Worm (Caenorhabditis elegans) whole organism, L2 larva: ENCODE results near the gene frpr-8.

Source experiments
- alr-1 ChIP-seq: fragments of 150-350 bp; optimal IDR thresholded peaks from 2 replicates; lab custom pipeline; 2014; ENCODE audit warnings: missing biosample characterization, missing genetic modification characterization
- lin-39 ChIP-seq: fragments of 150-350 bp; optimal IDR thresholded peaks from 2 replicates; lab custom pipeline; 2014; ENCODE audit warnings: missing biosample characterization, missing genetic modification reagents, missing genetic modification characterization
- mdl-1 ChIP-seq, 2 experiments: fragments of 150-350 bp in 1 of 2; sonication (generic microtip) in 1 of 2; optimal IDR thresholded peaks; 2 replicates each; lab custom pipeline; 2017; ENCODE audit warnings: missing biosample characterization in 2 of 2, missing genetic modification characterization in 2 of 2
- nhr-11 ChIP-seq: fragments of 150-350 bp; optimal IDR thresholded peaks from 2 replicates; lab custom pipeline; 2014; ENCODE audit warnings: missing biosample characterization, missing genetic modification characterization
- unc-39 ChIP-seq: fragments of 150-350 bp; optimal IDR thresholded peaks from 2 replicates; lab custom pipeline; 2014; ENCODE audit warnings: missing biosample characterization, missing genetic modification characterization

DNA sequence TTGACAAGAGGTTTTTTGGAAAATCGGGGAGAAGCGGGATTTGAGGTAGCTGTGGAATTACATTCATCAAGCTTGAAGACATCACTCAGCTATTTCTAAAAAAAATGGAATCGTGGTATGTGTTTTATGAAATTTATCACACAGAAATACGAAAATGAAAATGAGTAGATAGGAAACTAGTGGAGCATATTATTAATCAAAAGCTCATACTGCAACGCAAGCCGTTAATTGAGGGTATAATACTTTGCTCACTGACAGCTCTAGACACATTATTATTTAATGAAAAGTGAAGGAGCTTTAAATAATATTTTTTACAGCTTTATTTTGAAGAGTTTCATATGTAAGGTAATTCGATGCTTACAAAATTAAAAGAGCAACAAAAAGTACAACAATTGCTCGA is 45.3 kb downstream of the frpr-8 start, which contains the start of gene M02D8.7:
- TF ChIP-seq nhr-11 (tag; lab: Kevin White, UChicago) (no peak), mdl-1 (tag; optimal IDR thresholded peaks at IDR 0.05; lab: Kevin White, UChicago) (no peak), lin-39 (tag; lab: Kevin White, UChicago) (no peak), unc-39 (tag; lab: Kevin White, UChicago) (no peak), alr-1 (tag; lab: Kevin White, UChicago) (no peak)
